Fruit fly (Drosophila melanogaster): Measurements from ENCODE around the gene CG45690.

The CG45690 gene

DNA sequence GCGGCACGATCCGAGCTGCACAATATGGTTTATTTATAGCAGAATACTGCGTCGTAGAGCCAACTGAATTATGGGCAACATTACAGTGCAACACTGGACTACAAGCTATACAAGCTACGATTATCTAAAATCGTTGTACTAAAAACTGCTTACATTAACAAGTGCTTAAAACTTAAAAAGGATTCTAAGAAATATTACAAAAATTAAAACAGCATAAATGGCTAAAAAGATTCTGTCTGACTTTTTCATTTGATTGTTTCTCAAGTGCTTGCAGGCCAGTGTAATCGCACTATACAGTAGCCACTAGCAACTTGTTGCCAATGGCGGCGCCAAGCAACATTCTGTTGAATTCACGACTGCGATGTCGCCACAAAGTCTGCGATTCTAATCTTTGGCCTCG, 41.3 kb upstream of the CG45690 start (continued):
- TF ChIP-seq NC2α (GFP tag; optimal IDR thresholded peaks at IDR 0.05) (no peak), lbe (GFP tag; optimal IDR thresholded peaks at IDR 0.05) (no peak), vfl (GFP tag; optimal IDR thresholded peaks at IDR 0.05) (no peak), stwl (tag; optimal IDR thresholded peaks at IDR 0.05) (peak; percentile 24), pros (GFP tag; optimal IDR thresholded peaks at IDR 0.05) (no peak), crol (GFP tag; IDR thresholded peaks at IDR 0.05) (no peak), CG9876 (GFP tag; optimal IDR thresholded peaks at IDR 0.05) (no peak), CG12219 (GFP tag; optimal IDR thresholded peaks at IDR 0.05) (peak; percentile 69), CG9727 (GFP tag; optimal IDR thresholded peaks at IDR 0.05) (peak; percentile 69), CG12236 (GFP tag; optimal IDR thresholded peaks at IDR 0.05) (no peak), CG13287 (GFP tag; IDR thresholded peaks at IDR 0.05; ENCODE audit: partially characterized antibody) (no peak), CG5953 (GFP tag; IDR thresholded peaks at IDR 0.05) (peak; percentile 60), CG12104 (GFP tag; optimal IDR thresholded peaks at IDR 0.05) (peak; percentile 21), gcm (GFP tag; optimal IDR thresholded peaks at IDR 0.05) (peak; percentile 47), MBD-R2 (GFP tag; IDR thresholded peaks at IDR 0.05) (peak; percentile 29; the same call in 1 of the 2 replicates), TFAM (GFP tag; optimal IDR thresholded peaks at IDR 0.05) (no peak), CG2712 (tag; optimal IDR thresholded peaks at IDR 0.05) (peak; percentile 86), cwo (GFP tag; optimal IDR thresholded peaks at IDR 0.05) (peak; percentile 34), CG1832 (GFP tag; optimal IDR thresholded peaks at IDR 0.05) (no peak), CG17186 (GFP tag; optimal IDR thresholded peaks at IDR 0.05) (peak; percentile 24), CG8924 (tag; optimal IDR thresholded peaks at IDR 0.05) (peak; percentile 66), Hr78 (GFP tag; optimal IDR thresholded peaks at IDR 0.05) (no peak), Side (GFP tag; optimal IDR thresholded peaks at IDR 0.05) (peak; percentile 16), CG33557 (GFP tag; optimal IDR thresholded peaks at IDR 0.05) (no peak), CG4404 (GFP tag; IDR thresholded peaks at IDR 0.05) (peak; percentile 54; the same call in 1 of the 2 replicates), chn (GFP tag; optimal IDR thresholded peaks at IDR 0.05) (peak; percentile 61), yki (optimal IDR thresholded peaks at IDR 0.05) (no peak), stc (GFP tag; IDR thresholded peaks at IDR 0.05) (peak; percentile 89), CG6272 (GFP tag; IDR thresholded peaks at IDR 0.05) (peak; percentile 75), run (tag; optimal IDR thresholded peaks at IDR 0.05) (peak; percentile 58), Xbp1 (GFP tag; optimal IDR thresholded peaks at IDR 0.05) (peak; percentile 73), gcm2 (GFP tag; optimal IDR thresholded peaks at IDR 0.05) (no peak), Kr (GFP tag; optimal IDR thresholded peaks at IDR 0.05) (no peak), Sry-β (GFP tag; optimal IDR thresholded peaks at IDR 0.05) (no peak), CG9932 (GFP tag; IDR thresholded peaks at IDR 0.05) (no peak), Stat92E (GFP tag; optimal IDR thresholded peaks at IDR 0.05) (peak in 1 of 3 experiments; percentile 28), ranshi (GFP tag; IDR thresholded peaks at IDR 0.05) (peak; percentile 73), CG8359 (GFP tag; optimal IDR thresholded peaks at IDR 0.05; ENCODE audit: borderline replicate concordance) (peak; percentile 12), Myb (GFP tag; optimal IDR thresholded peaks at IDR 0.05) (peak; percentile 36), vnd (GFP tag; IDR thresholded peaks at IDR 0.05; ENCODE audit: partially characterized antibody) (no peak), CG12071 (GFP tag; optimal IDR thresholded peaks at IDR 0.05) (peak; percentile 47), HLH3B (GFP tag; IDR thresholded peaks at IDR 0.05) (peak; percentile 88), wdn (GFP tag; IDR thresholded peaks at IDR 0.05) (0 out of 2 replicates have a peak, but pooled peaks have one; percentile 35), wor (GFP tag; IDR thresholded peaks at IDR 0.05) (peak; percentile 64), eve (GFP tag; optimal IDR thresholded peaks at IDR 0.05) (peak in 1 of 2 experiments; percentile 88), CG10209 (GFP tag; optimal IDR thresholded peaks at IDR 0.05) (peak; percentile 68), CG17359 (tag; optimal IDR thresholded peaks at IDR 0.05) (peak; percentile 82), dati (GFP tag; IDR thresholded peaks at IDR 0.05) (peak; percentile 66; the same call in 1 of the 2 replicates), pfk (GFP tag; optimal IDR thresholded peaks at IDR 0.05) (no peak), PHDP (tag; optimal IDR thresholded peaks at IDR 0.05) (peak; percentile 76)

Measured in whole organism, embryonic.